Fruit fly (Drosophila melanogaster) whole organism, pupa: ENCODE data around the gene Ibf1.

Experiments used
- CG34367 ChIP-seq: fragments of 200-800 bp; sonication (Bioruptor generic); optimal IDR thresholded peaks from 2 replicates; lab custom pipeline; 2018; ENCODE audit warnings: missing biosample characterization, mild to moderate bottlenecking, missing genetic modification characterization
- CG9948 ChIP-seq: fragments of 200-800 bp; sonication (Bioruptor generic); optimal IDR thresholded peaks from 2 replicates; lab custom pipeline; 2018; ENCODE audit warnings: missing biosample characterization, mild to moderate bottlenecking, missing genetic modification characterization, moderate library complexity
- D1 ChIP-seq: fragments of 200-800 bp; sonication (Bioruptor generic); optimal IDR thresholded peaks from 2 replicates; lab custom pipeline; 2018; ENCODE audit warnings: missing biosample characterization, mild to moderate bottlenecking, missing genetic modification characterization, moderate library complexity
- Pif1A ChIP-seq: fragments of 200-800 bp; sonication (Bioruptor generic); optimal IDR thresholded peaks from 3 replicates; lab custom pipeline; 2016; ENCODE audit warnings: missing biosample characterization, missing genetic modification characterization
- Snoo ChIP-seq: fragments of 200-800 bp; sonication (Bioruptor generic); optimal IDR thresholded peaks from 3 replicates; lab custom pipeline; 2017; ENCODE audit warnings: missing biosample characterization, mild to moderate bottlenecking, missing genetic modification characterization, inconsistent platforms

DNA sequence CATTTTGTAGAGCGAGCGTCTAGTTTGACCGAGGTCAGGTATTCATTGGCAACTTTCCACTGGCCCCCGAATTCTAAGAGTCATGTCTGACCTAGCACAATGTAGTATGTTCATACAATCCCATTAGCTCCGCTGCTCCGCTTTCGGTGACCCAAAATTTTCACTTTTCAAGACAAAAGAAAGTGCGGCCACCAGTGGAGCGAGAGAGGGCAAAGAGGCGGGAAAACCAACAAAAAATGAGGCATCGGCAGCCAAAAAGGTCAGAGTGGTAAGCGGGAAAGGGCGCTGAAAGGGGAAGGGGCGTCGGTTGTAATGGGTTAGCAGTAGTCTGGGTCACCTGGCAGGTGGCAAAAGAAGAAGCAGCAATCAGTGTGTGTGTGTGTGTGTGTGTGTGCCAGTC lies 43.2 kb upstream of the Ibf1 start:
- no peak for TF ChIP-seq Snoo (tag; lab: Kevin White, UChicago)
- TF ChIP-seq CG9948 (tag; lab: Kevin White, UChicago), result no peak
- TF ChIP-seq D1, result no peak
- no peak for TF ChIP-seq Pif1A
- TF ChIP-seq CG34367 (tag; lab: Kevin White, UChicago), result no peak
